Worm (Caenorhabditis elegans) whole organism, L2 larva: ENCODE measurements around the gene madf-5.
A peak's percentile ranks its signal among the peaks of the same experiment; 100 is the strongest.

Experiments used
- C34F6.9 ChIP-seq: fragments of 150-350 bp; optimal IDR thresholded peaks from 2 replicates; lab custom pipeline; 2014; ENCODE audit warnings: missing biosample characterization, missing genetic modification characterization
- F13H6.1 ChIP-seq: sonication (generic microtip); optimal IDR thresholded peaks from 2 replicates; lab custom pipeline; 2016; ENCODE audit warnings: missing genetic modification characterization, missing compliant biosample characterization
- R02D3.7 ChIP-seq: fragments of 150-350 bp; optimal IDR thresholded peaks from 2 replicates; lab custom pipeline; 2014; ENCODE audit warnings: missing biosample characterization, missing genetic modification characterization
- Y55F3AM.14 ChIP-seq: fragments of 200-800 bp; sonication (Bioruptor generic); optimal IDR thresholded peaks from 2 replicates; lab custom pipeline; 2018; ENCODE audit warnings: mild to moderate bottlenecking, missing genetic modification characterization, missing compliant biosample characterization
- ZK546.5 ChIP-seq: sonication (generic microtip); optimal IDR thresholded peaks from 2 replicates; lab custom pipeline; 2017; ENCODE audit warnings: missing biosample characterization, missing genetic modification characterization
- alr-1 ChIP-seq: fragments of 150-350 bp; optimal IDR thresholded peaks from 2 replicates; lab custom pipeline; 2014; ENCODE audit warnings: missing biosample characterization, missing genetic modification characterization
- aly-2 ChIP-seq: fragments of 150-350 bp; optimal IDR thresholded peaks from 2 replicates; lab custom pipeline; 2014; ENCODE audit warnings: missing biosample characterization, missing genetic modification characterization
- ama-1 ChIP-seq: fragments of 150-350 bp; optimal IDR thresholded peaks from 2 replicates; lab custom pipeline; 2018; ENCODE audit warnings: inconsistent platforms
- blmp-1 ChIP-seq: sonication (generic microtip); optimal IDR thresholded peaks from 2 replicates; lab custom pipeline; 2017; ENCODE audit warnings: missing genetic modification characterization, mild to moderate bottlenecking, missing compliant biosample characterization, antibody characterized with exemption, moderate library complexity; ENCODE audit not compliant: insufficient read depth
- ceh-16 ChIP-seq: fragments of 150-350 bp; optimal IDR thresholded peaks from 2 replicates; lab custom pipeline; 2014; ENCODE audit warnings: missing biosample characterization, missing genetic modification characterization
- ceh-82 ChIP-seq: fragments of 150-350 bp; optimal IDR thresholded peaks from 2 replicates; lab custom pipeline; 2014; ENCODE audit warnings: missing biosample characterization, missing genetic modification characterization
- crh-2 ChIP-seq: sonication (generic microtip); optimal IDR thresholded peaks from 2 replicates; lab custom pipeline; 2017; ENCODE audit warnings: missing biosample characterization, missing genetic modification characterization
- dmd-4 ChIP-seq: sonication (generic microtip); optimal IDR thresholded peaks from 2 replicates; lab custom pipeline; 2017; ENCODE audit warnings: missing biosample characterization, missing genetic modification characterization
- egl-27 ChIP-seq: sonication (generic microtip); optimal IDR thresholded peaks from 3 replicates; lab custom pipeline; 2017; ENCODE audit warnings: missing biosample characterization, missing genetic modification reagents, missing genetic modification characterization
- elt-3 ChIP-seq: sonication (generic microtip); optimal IDR thresholded peaks from 2 replicates; lab custom pipeline; 2017; ENCODE audit warnings: missing biosample characterization, missing genetic modification characterization
- fos-1 ChIP-seq: fragments of 150-350 bp; optimal IDR thresholded peaks from 2 replicates; lab custom pipeline; 2014; ENCODE audit warnings: missing biosample characterization, missing genetic modification characterization
- gmeb-1 ChIP-seq: fragments of 150-350 bp; optimal IDR thresholded peaks from 2 replicates; lab custom pipeline; 2014; ENCODE audit warnings: missing biosample characterization, missing genetic modification characterization
- lin-11 ChIP-seq: fragments of 150-350 bp; sonication (generic microtip); optimal IDR thresholded peaks from 2 replicates; lab custom pipeline; 2014; ENCODE audit warnings: missing biosample characterization, missing genetic modification characterization, inconsistent platforms, mixed read lengths
- lin-13 ChIP-seq: fragments of 150-350 bp; optimal IDR thresholded peaks from 2 replicates; lab custom pipeline; 2014; ENCODE audit warnings: missing biosample characterization, missing genetic modification reagents, missing genetic modification characterization
- lin-39 ChIP-seq: fragments of 150-350 bp; optimal IDR thresholded peaks from 2 replicates; lab custom pipeline; 2014; ENCODE audit warnings: missing biosample characterization, missing genetic modification reagents, missing genetic modification characterization
- lsy-2 ChIP-seq, 2 experiments: fragments of 150-350 bp in 1 of 2; sonication (generic microtip) in 1 of 2; optimal IDR thresholded peaks; 2 replicates each; lab custom pipeline; 2014 to 2017; ENCODE audit warnings: missing biosample characterization in 2 of 2, missing genetic modification characterization in 2 of 2
- mab-5 ChIP-seq: fragments of 150-350 bp; optimal IDR thresholded peaks from 2 replicates; lab custom pipeline; 2014; ENCODE audit warnings: missing biosample characterization, missing genetic modification characterization
- mbf-1 ChIP-seq: sonication (generic microtip); optimal IDR thresholded peaks from 2 replicates; lab custom pipeline; 2017; ENCODE audit warnings: missing biosample characterization, missing genetic modification characterization
- mdl-1 ChIP-seq, 2 experiments: fragments of 150-350 bp in 1 of 2; sonication (generic microtip) in 1 of 2; optimal IDR thresholded peaks; 2 replicates each; lab custom pipeline; 2017; ENCODE audit warnings: missing biosample characterization in 2 of 2, missing genetic modification characterization in 2 of 2
- nhr-10 ChIP-seq: sonication (generic microtip); optimal IDR thresholded peaks from 2 replicates; lab custom pipeline; 2017; ENCODE audit warnings: missing biosample characterization, missing genetic modification characterization
- nhr-11 ChIP-seq: fragments of 150-350 bp; optimal IDR thresholded peaks from 2 replicates; lab custom pipeline; 2014; ENCODE audit warnings: missing biosample characterization, missing genetic modification characterization
- nhr-129 ChIP-seq: fragments of 150-350 bp; optimal IDR thresholded peaks from 2 replicates; lab custom pipeline; 2014; ENCODE audit warnings: missing biosample characterization, missing genetic modification characterization
- nhr-21 ChIP-seq: fragments of 150-350 bp; optimal IDR thresholded peaks from 2 replicates; lab custom pipeline; 2014; ENCODE audit warnings: missing biosample characterization, missing genetic modification characterization
- nhr-23 ChIP-seq: fragments of 150-350 bp; optimal IDR thresholded peaks from 2 replicates; lab custom pipeline; 2014; ENCODE audit warnings: missing biosample characterization, missing genetic modification reagents, missing genetic modification characterization
- nhr-237 ChIP-seq: fragments of 150-350 bp; optimal IDR thresholded peaks from 2 replicates; lab custom pipeline; 2014; ENCODE audit warnings: missing biosample characterization, missing genetic modification characterization
- nhr-25 ChIP-seq: fragments of 150-350 bp; sonication (generic microtip); optimal IDR thresholded peaks from 3 replicates; lab custom pipeline; 2014; ENCODE audit warnings: missing biosample characterization, missing genetic modification characterization
- nhr-6 ChIP-seq: fragments of 150-350 bp; optimal IDR thresholded peaks from 2 replicates; lab custom pipeline; 2014; ENCODE audit warnings: missing biosample characterization, missing genetic modification characterization
- peb-1 ChIP-seq: fragments of 150-350 bp; optimal IDR thresholded peaks from 2 replicates; lab custom pipeline; 2014; ENCODE audit warnings: missing biosample characterization, missing genetic modification characterization
- sem-4 ChIP-seq: fragments of 150-350 bp; optimal IDR thresholded peaks from 2 replicates; lab custom pipeline; 2014; ENCODE audit warnings: missing biosample characterization, missing genetic modification reagents, missing genetic modification characterization
- sma-3 ChIP-seq: sonication (generic microtip); optimal IDR thresholded peaks from 2 replicates; lab custom pipeline; 2016; ENCODE audit warnings: missing genetic modification reagents, missing genetic modification characterization, missing compliant biosample characterization
- sma-9 ChIP-seq, 2 experiments: fragments of 150-350 bp in 1 of 2; sonication (generic microtip) in 1 of 2; optimal IDR thresholded peaks; 2 replicates each; lab custom pipeline; 2014 to 2016; ENCODE audit warnings: missing genetic modification characterization in 2 of 2, mild to moderate bottlenecking in 1 of 2, missing biosample characterization in 1 of 2, missing compliant biosample characterization in 1 of 2, missing genetic modification reagents in 1 of 2, moderate library complexity in 1 of 2
- snpc-4 ChIP-seq: fragments of 150-350 bp; optimal IDR thresholded peaks from 2 replicates; lab custom pipeline; 2014; ENCODE audit warnings: missing biosample characterization, missing genetic modification characterization
- unc-39 ChIP-seq: fragments of 150-350 bp; optimal IDR thresholded peaks from 2 replicates; lab custom pipeline; 2014; ENCODE audit warnings: missing biosample characterization, missing genetic modification characterization
- unc-55 ChIP-seq: fragments of 150-350 bp; sonication (generic microtip); optimal IDR thresholded peaks from 3 replicates; lab custom pipeline; 2014; ENCODE audit warnings: missing biosample characterization, missing genetic modification reagents, missing genetic modification characterization
- unc-62 ChIP-seq: fragments of 150-350 bp; optimal IDR thresholded peaks from 2 replicates; lab custom pipeline; 2014; ENCODE audit warnings: missing biosample characterization, missing genetic modification reagents, missing genetic modification characterization
- zag-1 ChIP-seq: fragments of 150-350 bp; optimal IDR thresholded peaks from 2 replicates; lab custom pipeline; 2014; ENCODE audit warnings: missing biosample characterization, missing genetic modification characterization
- ztf-1 ChIP-seq: fragments of 200-800 bp; sonication (Bioruptor generic); conservative IDR thresholded peaks from 2 replicates; pipeline ENCODE4 v1.3.6; 2022; ENCODE audit warnings: missing genetic modification characterization, missing compliant biosample characterization
- ztf-4 ChIP-seq: fragments of 150-350 bp; optimal IDR thresholded peaks from 2 replicates; lab custom pipeline; 2014; ENCODE audit warnings: missing biosample characterization, missing genetic modification characterization

madf-5 gene

DNA sequence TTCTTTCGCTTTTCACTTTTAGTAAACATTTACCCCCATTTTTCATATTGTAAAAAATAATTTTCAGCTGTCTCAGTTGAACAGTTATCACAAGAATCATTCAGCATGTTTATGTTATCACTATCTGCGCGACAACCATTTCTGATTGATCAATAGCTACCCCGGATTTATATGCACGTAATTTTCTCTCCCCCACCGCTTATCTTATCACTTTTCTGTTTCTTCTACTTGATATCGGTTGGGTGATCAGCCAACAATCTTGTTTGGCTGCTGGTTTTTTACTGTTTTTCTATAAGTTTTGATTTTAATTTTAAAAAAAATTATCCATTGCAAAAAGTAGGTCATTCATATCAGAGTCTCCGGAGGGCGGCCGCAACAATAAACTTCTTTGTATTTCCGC lies 24.4 kb downstream of the madf-5 start:
- TF ChIP-seq sma-9 (GFP tag; optimal IDR thresholded peaks at IDR 0.05; lab: Kevin White, UChicago) (peak; percentile 48), sma-9 (tag; optimal IDR thresholded peaks at IDR 0.05; lab: Kevin White, UChicago) (no peak), lin-13 (GFP tag; lab: Kevin White, UChicago) (no peak), C34F6.9 (tag; lab: Kevin White, UChicago) (no peak), nhr-21 (tag; lab: Kevin White, UChicago) (peak; percentile 2), lin-11 (tag; lab: Kevin White, UChicago) (no peak), nhr-25 (tag; lab: Kevin White, UChicago) (no peak), ama-1 (lab: Kevin White, UChicago) (no peak), nhr-23 (no peak)

DNA sequence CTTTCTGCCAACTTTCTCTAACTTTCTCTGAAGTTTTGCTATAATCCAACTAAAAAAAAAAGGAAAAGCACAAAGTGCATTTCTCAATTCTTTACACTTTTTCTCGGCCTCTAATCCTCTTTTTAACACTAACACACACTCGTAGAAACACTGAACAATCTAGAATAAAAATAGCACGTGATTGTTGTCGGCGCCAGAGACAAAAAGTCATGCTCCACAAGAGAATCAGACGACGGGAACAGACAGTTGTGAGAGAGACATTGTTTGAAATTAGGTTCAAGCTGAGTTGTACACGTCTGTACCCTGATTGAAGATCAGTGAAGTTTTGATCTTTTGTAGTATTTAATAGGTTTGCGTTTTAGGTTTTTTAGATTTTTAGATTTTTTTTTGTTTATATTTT lies 25.0 kb downstream of the madf-5 start:
- TF ChIP-seq ceh-82 (tag; lab: Kevin White, UChicago), result no peak
- TF ChIP-seq nhr-6, result peak; percentile 45
- TF ChIP-seq snpc-4, result peak; percentile 34
- TF ChIP-seq nhr-11 (tag; lab: Kevin White, UChicago), result no peak
- TF ChIP-seq mab-5, result peak; percentile 20
- TF ChIP-seq nhr-10 (tag; lab: Kevin White, UChicago), result peak; percentile 7
- TF ChIP-seq unc-62 (GFP tag; lab: Kevin White, UChicago), result no peak
- peak; percentile 49 for TF ChIP-seq gmeb-1
- peak; percentile 78 for TF ChIP-seq C34F6.9 (tag; lab: Kevin White, UChicago)
- TF ChIP-seq lin-13 (GFP tag; lab: Kevin White, UChicago), result peak; percentile 22
- TF ChIP-seq Y55F3AM.14, result no peak
- TF ChIP-seq ztf-4 (tag; lab: Kevin White, UChicago), result peak; percentile 68
- TF ChIP-seq nhr-129 (tag; lab: Kevin White, UChicago), result peak; percentile 91
- TF ChIP-seq lin-11 (tag; lab: Kevin White, UChicago), result no peak
- peak in 1 of 2 experiments; percentile 81 for TF ChIP-seq lsy-2 (tag; optimal IDR thresholded peaks at IDR 0.05; lab: Kevin White, UChicago)
- TF ChIP-seq ztf-1 (GFP tag; lab: Robert Waterston, UW), result no peak
- no peak for TF ChIP-seq egl-27 (tag; lab: Kevin White, UChicago)
- peak; percentile 64 for TF ChIP-seq sma-3 (GFP tag; lab: Kevin White, UChicago)
- TF ChIP-seq sem-4 (tag; lab: Kevin White, UChicago), result no peak
- peak; percentile 89 for TF ChIP-seq sma-9 (GFP tag; optimal IDR thresholded peaks at IDR 0.05; lab: Kevin White, UChicago)
- TF ChIP-seq sma-9 (tag; optimal IDR thresholded peaks at IDR 0.05; lab: Kevin White, UChicago), result no peak
- peak; percentile 50 for TF ChIP-seq fos-1 (tag; lab: Kevin White, UChicago)
- TF ChIP-seq aly-2, result no peak
- peak in 1 of 2 experiments; percentile 63 for TF ChIP-seq mdl-1 (tag; optimal IDR thresholded peaks at IDR 0.05; lab: Kevin White, UChicago)
- TF ChIP-seq peb-1, result no peak
- TF ChIP-seq crh-2, result peak; percentile 81
- TF ChIP-seq nhr-237 (tag; lab: Kevin White, UChicago), result no peak
- TF ChIP-seq F13H6.1 (tag; lab: Kevin White, UChicago), result peak; percentile 76
- TF ChIP-seq ama-1 (lab: Kevin White, UChicago), result peak; percentile 34
- no peak for TF ChIP-seq unc-39 (tag; lab: Kevin White, UChicago)
- TF ChIP-seq R02D3.7 (tag; lab: Kevin White, UChicago), result no peak

DNA sequence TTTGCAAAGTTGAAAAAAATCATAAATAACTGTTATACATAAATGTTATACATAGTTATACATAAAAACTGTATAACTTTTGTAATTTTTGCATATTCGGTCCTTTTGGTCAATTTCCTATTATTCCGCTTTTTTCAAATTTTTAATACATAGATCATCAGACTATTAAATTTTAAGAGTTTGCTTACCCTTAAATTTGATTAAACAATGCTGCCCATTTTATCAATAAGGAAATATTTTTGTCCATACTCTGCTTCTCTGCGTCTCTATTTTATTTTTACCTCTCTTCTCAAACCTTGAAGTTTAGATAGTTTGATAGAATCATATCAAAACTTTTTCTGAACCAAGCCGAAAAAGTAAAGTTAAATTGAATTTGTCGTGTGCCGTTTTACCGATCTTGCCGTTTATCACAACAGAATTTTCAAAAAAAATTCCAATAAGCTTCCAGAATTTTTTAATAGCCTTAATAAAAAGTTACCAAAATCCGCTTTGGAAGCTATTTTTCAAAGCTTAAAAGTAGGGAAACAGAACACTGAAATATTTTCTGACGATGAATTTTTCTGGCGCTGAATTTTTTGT lies 26.0 kb downstream of the madf-5 start:
- TF ChIP-seq ztf-1 (GFP tag; lab: Robert Waterston, UW), result no peak
- TF ChIP-seq alr-1, result no peak
- no peak for TF ChIP-seq sma-3 (GFP tag; lab: Kevin White, UChicago)
- TF ChIP-seq sma-9 (GFP tag; optimal IDR thresholded peaks at IDR 0.05; lab: Kevin White, UChicago), result no peak
- no peak for TF ChIP-seq sma-9 (tag; optimal IDR thresholded peaks at IDR 0.05; lab: Kevin White, UChicago)

DNA sequence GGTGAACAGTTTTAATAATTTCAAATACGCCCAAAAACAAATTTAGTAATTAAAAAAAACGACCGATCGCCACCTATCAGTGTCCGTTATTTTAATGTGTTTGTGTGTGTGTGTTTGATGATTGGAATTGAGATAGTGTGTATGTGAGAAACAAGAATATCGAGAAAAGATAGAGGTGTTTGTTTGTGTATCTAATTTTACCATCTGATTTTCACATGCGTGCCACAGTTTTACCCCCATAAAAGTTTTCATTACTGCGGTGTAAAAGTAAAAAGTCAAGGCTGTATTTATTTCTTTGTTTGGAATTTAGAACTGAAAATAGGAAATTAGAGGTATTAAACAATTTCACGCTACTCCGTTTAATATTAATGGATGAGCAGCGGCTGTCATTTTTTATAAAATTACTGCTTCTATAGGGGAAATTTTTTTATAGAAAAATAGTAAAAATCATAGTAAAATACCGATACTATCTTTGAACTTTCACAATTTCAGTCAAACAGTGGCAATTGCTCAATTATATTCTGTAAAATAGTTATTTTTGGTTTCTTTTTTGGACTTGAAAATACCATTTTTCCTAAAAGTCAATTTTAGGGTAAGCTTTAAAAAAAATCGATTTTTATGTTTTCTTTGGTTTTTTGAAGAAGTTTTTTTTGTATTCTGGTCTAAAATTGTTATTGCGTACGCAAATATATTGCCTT lies 26.7 kb downstream of the madf-5 start:
- TF ChIP-seq zag-1 (tag; lab: Kevin White, UChicago), result no peak
- no peak for TF ChIP-seq sem-4 (tag; lab: Kevin White, UChicago)
- no peak for TF ChIP-seq elt-3 (tag; lab: Kevin White, UChicago)
- TF ChIP-seq aly-2, result no peak
- TF ChIP-seq ceh-16 (tag; lab: Kevin White, UChicago), result no peak
- no peak for TF ChIP-seq unc-55 (GFP tag; lab: Kevin White, UChicago)
- TF ChIP-seq nhr-21 (tag; lab: Kevin White, UChicago), result no peak
- peak; percentile 68 for TF ChIP-seq sma-9 (GFP tag; optimal IDR thresholded peaks at IDR 0.05; lab: Kevin White, UChicago)
- no peak for TF ChIP-seq sma-9 (tag; optimal IDR thresholded peaks at IDR 0.05; lab: Kevin White, UChicago)
- TF ChIP-seq fos-1 (tag; lab: Kevin White, UChicago), result peak; percentile 44
- peak; percentile 31 for TF ChIP-seq crh-2
- no peak for TF ChIP-seq peb-1
- peak; percentile 26 for TF ChIP-seq blmp-1 (tag; lab: Kevin White, UChicago)
- TF ChIP-seq lin-39 (tag; lab: Kevin White, UChicago), result no peak
- TF ChIP-seq dmd-4 (tag; lab: Kevin White, UChicago), result no peak
- TF ChIP-seq Y55F3AM.14, result no peak
- TF ChIP-seq unc-62 (GFP tag; lab: Kevin White, UChicago), result no peak
- no peak for TF ChIP-seq snpc-4
- TF ChIP-seq ztf-4 (tag; lab: Kevin White, UChicago), result no peak
- no peak for TF ChIP-seq F13H6.1 (tag; lab: Kevin White, UChicago)
- TF ChIP-seq sma-3 (GFP tag; lab: Kevin White, UChicago), result peak; percentile 15
- no peak for TF ChIP-seq ZK546.5 (tag; lab: Kevin White, UChicago)
- TF ChIP-seq mbf-1 (tag; lab: Kevin White, UChicago), result no peak
- no peak for TF ChIP-seq lin-11 (tag; lab: Kevin White, UChicago)
- no peak for TF ChIP-seq gmeb-1
